Worm (Caenorhabditis elegans) whole organism, early embryonic: ENCODE measurements around the gene egl-18.

ENCODE experiments used
- B0310.2 ChIP-seq: sonication (generic microtip); optimal IDR thresholded peaks from 2 replicates; lab custom pipeline; 2016; ENCODE audit warnings: mild to moderate bottlenecking, missing genetic modification characterization, missing compliant biosample characterization
- F13C5.2 ChIP-seq: sonication (generic microtip); optimal IDR thresholded peaks from 2 replicates; lab custom pipeline; 2017; ENCODE audit warnings: mild to moderate bottlenecking, missing genetic modification characterization, inconsistent platforms, missing compliant biosample characterization
- aly-1 ChIP-seq: sonication (generic microtip); optimal IDR thresholded peaks from 2 replicates; lab custom pipeline; 2016; ENCODE audit warnings: missing genetic modification characterization, missing compliant biosample characterization
- ama-1 ChIP-seq: fragments of 150-350 bp; optimal IDR thresholded peaks from 2 replicates; lab custom pipeline; 2014
- ceh-13 ChIP-seq: fragments of 200-800 bp; sonication (Bioruptor generic); optimal IDR thresholded peaks from 2 replicates; lab custom pipeline; 2018; ENCODE audit warnings: mild to moderate bottlenecking, missing genetic modification characterization, missing compliant biosample characterization
- ceh-36 ChIP-seq: sonication (generic microtip); optimal IDR thresholded peaks from 2 replicates; lab custom pipeline; 2016; ENCODE audit warnings: missing genetic modification characterization, inconsistent platforms, missing compliant biosample characterization
- ets-7 ChIP-seq: sonication (generic microtip); optimal IDR thresholded peaks from 2 replicates; lab custom pipeline; 2016; ENCODE audit warnings: missing genotype, missing genetic modification characterization, missing compliant biosample characterization
- flt-1 ChIP-seq: fragments of 200-800 bp; sonication (Bioruptor generic); IDR thresholded peaks from 2 replicates; pipeline ENCODE4 v1.3.6; 2022; ENCODE audit warnings: missing genetic modification characterization, missing compliant biosample characterization
- hmbx-1 ChIP-seq: sonication (generic microtip); optimal IDR thresholded peaks from 2 replicates; lab custom pipeline; 2016; ENCODE audit warnings: mild to moderate bottlenecking, missing genetic modification characterization, missing compliant biosample characterization
- hmg-4 ChIP-seq: fragments of 200-800 bp; sonication (Bioruptor generic); optimal IDR thresholded peaks from 2 replicates; lab custom pipeline; 2018; ENCODE audit warnings: mild to moderate bottlenecking, missing genetic modification characterization, missing compliant biosample characterization
- hnd-1 ChIP-seq: sonication (generic microtip); optimal IDR thresholded peaks from 2 replicates; lab custom pipeline; 2016; ENCODE audit warnings: missing genetic modification characterization, missing compliant biosample characterization
- pes-1 ChIP-seq: fragments of 200-800 bp; sonication (Bioruptor generic); IDR thresholded peaks from 2 replicates; pipeline ENCODE4 v1.3.6; 2022; ENCODE audit warnings: missing genetic modification reagents, missing genetic modification characterization, missing compliant biosample characterization
- scrt-1 ChIP-seq: fragments of 200-800 bp; sonication (Bioruptor generic); IDR thresholded peaks from 2 replicates; pipeline ENCODE4 v1.3.6; 2022; ENCODE audit warnings: missing genetic modification characterization, missing compliant biosample characterization
- sea-1 ChIP-seq: fragments of 200-800 bp; sonication (Bioruptor generic); conservative IDR thresholded peaks from 2 replicates; pipeline ENCODE4 v1.3.6; 2022; ENCODE audit warnings: missing genetic modification characterization, missing compliant biosample characterization
- tbx-11 ChIP-seq: fragments of 200-800 bp; sonication (Bioruptor generic); IDR thresholded peaks from 2 replicates; pipeline ENCODE4 v1.3.6; 2022; ENCODE audit warnings: missing genetic modification characterization, missing compliant biosample characterization
- tbx-37 ChIP-seq: fragments of 200-800 bp; sonication (Bioruptor generic); conservative IDR thresholded peaks from 2 replicates; pipeline ENCODE4 v1.3.6; 2022; ENCODE audit warnings: missing genetic modification reagents, missing genetic modification characterization, missing compliant biosample characterization
- tra-4 ChIP-seq: sonication (generic microtip); optimal IDR thresholded peaks from 2 replicates; lab custom pipeline; 2017; ENCODE audit warnings: missing genetic modification characterization, missing compliant biosample characterization

Gene egl-18

DNA sequence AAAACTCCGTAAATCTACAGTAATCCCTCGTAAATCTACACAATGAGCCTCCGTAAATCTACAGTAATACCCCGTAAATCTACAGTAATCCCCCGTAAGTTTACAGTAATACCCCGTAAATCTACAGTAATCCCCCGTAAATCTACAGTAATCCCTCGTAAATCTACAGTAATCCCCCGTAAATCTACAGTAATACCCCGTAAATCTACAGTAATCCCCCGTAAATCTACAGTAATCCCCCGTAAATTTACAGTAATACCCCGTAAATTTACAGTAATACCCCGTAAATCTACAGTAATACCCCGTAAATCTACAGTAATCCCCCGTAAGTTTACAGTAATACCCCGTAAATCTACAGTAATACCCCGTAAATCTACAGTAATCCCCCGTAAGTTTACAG is 48.5 kb downstream of the egl-18 start:
- 0 out of 2 replicates have a peak, but pooled peaks have one; percentile 29 for TF ChIP-seq sea-1 (GFP tag; lab: Robert Waterston, UW)

- TF ChIP-seq ama-1 (lab: Kevin White, UChicago) (no peak), hmbx-1 (tag; lab: Kevin White, UChicago) (no peak), ets-7 (tag; lab: Kevin White, UChicago) (no peak), tbx-37 (GFP tag; lab: Robert Waterston, UW) (no peak), aly-1 (no peak), sea-1 (GFP tag; lab: Robert Waterston, UW) (no peak), ceh-36 (tag; lab: Kevin White, UChicago) (no peak), hmg-4 (no peak), tra-4 (tag; lab: Kevin White, UChicago) (no peak), tbx-11 (GFP tag; lab: Robert Waterston, UW) (no peak), hnd-1 (tag; lab: Kevin White, UChicago) (no peak)
These were observed 50.2 kb downstream of the egl-18 start for ce11 chrIV:1952312-1952711.

ce11 chrIV:1953132-1953629 is 51.1 kb downstream of the egl-18 start, which contains the start of gene F52C12.2:
F52C12.2 (plus strand) TSS chrIV:1953579.
- no peak for TF ChIP-seq hnd-1 (tag; lab: Kevin White, UChicago)
- TF ChIP-seq F13C5.2 (tag; lab: Kevin White, UChicago): peak; percentile 49

DNA sequence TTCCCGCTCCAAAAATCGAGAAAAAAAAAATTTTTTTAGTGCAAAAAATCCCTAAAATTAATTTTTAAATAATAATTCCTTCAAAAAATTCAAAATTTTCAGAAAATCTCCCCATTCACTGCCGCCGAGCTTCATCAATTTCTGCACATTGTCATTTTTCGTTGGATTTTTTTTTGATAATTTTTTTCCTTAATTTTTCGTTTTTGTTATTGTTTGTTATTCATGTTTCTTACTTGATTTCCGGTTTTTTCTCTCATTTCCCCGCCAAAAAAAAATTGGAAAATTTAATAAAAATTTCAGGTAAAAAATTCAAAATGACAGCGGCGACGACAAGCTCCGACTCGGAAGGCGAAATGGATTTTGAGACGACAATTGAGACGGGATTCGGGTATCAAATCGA is 54.3 kb downstream of the egl-18 start, which contains the start of gene F52C12.6:
F52C12.6 (plus strand) TSS at position 301 of the 400 bp plus-strand sequence.
- TF ChIP-seq ceh-13 (no peak), ets-7 (tag; lab: Kevin White, UChicago) (no peak), tra-4 (tag; lab: Kevin White, UChicago) (no peak), sea-1 (GFP tag; lab: Robert Waterston, UW) (no peak), hmbx-1 (tag; lab: Kevin White, UChicago) (no peak), tbx-11 (GFP tag; lab: Robert Waterston, UW) (no peak), B0310.2 (no peak), ceh-36 (tag; lab: Kevin White, UChicago) (no peak), F13C5.2 (tag; lab: Kevin White, UChicago) (no peak), hmg-4 (no peak)

- TF ChIP-seq hmg-4 (no peak), ets-7 (tag; lab: Kevin White, UChicago) (no peak), aly-1 (no peak), scrt-1 (GFP tag; lab: Robert Waterston, UW) (no peak), ceh-36 (tag; lab: Kevin White, UChicago) (no peak), B0310.2 (no peak), tbx-11 (GFP tag; lab: Robert Waterston, UW) (no peak), sea-1 (GFP tag; lab: Robert Waterston, UW) (no peak), tbx-37 (GFP tag; lab: Robert Waterston, UW) (no peak)
These were observed 57.4 kb downstream of the egl-18 start, which contains the start of gene tdpo-1 for ce11 chrIV:1959554-1959953. tdpo-1 (plus strand) TSS chrIV:1959854.

- TF ChIP-seq ceh-36 (tag; lab: Kevin White, UChicago): no peak
- TF ChIP-seq hnd-1 (tag; lab: Kevin White, UChicago): no peak
- no peak for TF ChIP-seq tbx-11 (GFP tag; lab: Robert Waterston, UW)
- no peak for TF ChIP-seq aly-1
- TF ChIP-seq hmbx-1 (tag; lab: Kevin White, UChicago): no peak
These were observed 61.1 kb downstream of the egl-18 start, which contains the start of gene ulp-3 for ce11 chrIV:1963247-1963646. ulp-3 (plus strand) TSS chrIV:1963634.

DNA sequence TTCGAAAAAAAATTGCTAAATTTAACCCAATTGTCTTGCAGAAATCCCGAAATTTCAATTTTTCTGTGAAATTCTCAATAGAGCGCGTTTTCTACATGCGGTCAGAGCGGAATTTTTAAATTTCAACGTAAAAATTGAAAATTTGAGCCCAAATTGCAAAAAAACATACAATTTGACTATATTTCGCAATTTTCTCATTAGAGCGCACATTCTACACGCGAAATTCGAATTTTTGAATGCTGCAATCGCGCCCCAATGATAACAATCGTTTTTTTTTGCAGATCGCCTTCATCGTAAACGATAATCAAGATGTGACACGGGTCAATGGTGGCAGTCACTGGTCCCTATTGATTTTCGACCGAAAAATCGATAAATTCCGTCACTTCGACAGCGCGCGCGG is 61.9 kb downstream of the egl-18 start:
- TF ChIP-seq hmbx-1 (tag; lab: Kevin White, UChicago) (no peak), pes-1 (no peak), ceh-13 (no peak), scrt-1 (GFP tag; lab: Robert Waterston, UW) (no peak), flt-1 (GFP tag; lab: Robert Waterston, UW) (no peak), tra-4 (tag; lab: Kevin White, UChicago) (no peak), B0310.2 (no peak), tbx-37 (GFP tag; lab: Robert Waterston, UW) (no peak), hmg-4 (no peak), ets-7 (tag; lab: Kevin White, UChicago) (no peak), aly-1 (no peak), ama-1 (lab: Kevin White, UChicago) (no peak), sea-1 (GFP tag; lab: Robert Waterston, UW) (no peak), ceh-36 (tag; lab: Kevin White, UChicago) (no peak), F13C5.2 (tag; lab: Kevin White, UChicago) (no peak)

- TF ChIP-seq B0310.2: no peak
- no peak for TF ChIP-seq hmbx-1 (tag; lab: Kevin White, UChicago)
- no peak for TF ChIP-seq ceh-36 (tag; lab: Kevin White, UChicago)
- no peak for TF ChIP-seq tbx-11 (GFP tag; lab: Robert Waterston, UW)
- TF ChIP-seq tbx-37 (GFP tag; lab: Robert Waterston, UW): no peak
- TF ChIP-seq hmg-4: no peak
- no peak for TF ChIP-seq hnd-1 (tag; lab: Kevin White, UChicago)
- TF ChIP-seq sea-1 (GFP tag; lab: Robert Waterston, UW): no peak
- TF ChIP-seq flt-1 (GFP tag; lab: Robert Waterston, UW): no peak
- no peak for TF ChIP-seq ets-7 (tag; lab: Kevin White, UChicago)
- TF ChIP-seq scrt-1 (GFP tag; lab: Robert Waterston, UW): no peak
- no peak for TF ChIP-seq F13C5.2 (tag; lab: Kevin White, UChicago)
- TF ChIP-seq ama-1 (lab: Kevin White, UChicago): no peak
- TF ChIP-seq pes-1: no peak
- TF ChIP-seq tra-4 (tag; lab: Kevin White, UChicago): no peak
- TF ChIP-seq ceh-13: no peak
- TF ChIP-seq aly-1: no peak
These were observed 63.0 kb downstream of the egl-18 start, which contains the start of gene Y48A5A.1 for ce11 chrIV:1965135-1965534. Y48A5A.1 (plus strand) TSS chrIV:1965481.
